Worm (Caenorhabditis elegans) whole organism, L4/young adult: Measurements from ENCODE around the gene F37A4.4.

ENCODE experiments used
- W03F9.2 ChIP-seq: fragments of 150-350 bp; optimal IDR thresholded peaks from 2 replicates; lab custom pipeline; 2014; ENCODE audit warnings: missing biosample characterization, missing genetic modification characterization
- dao-5 ChIP-seq: sonication (generic microtip); optimal IDR thresholded peaks from 2 replicates; lab custom pipeline; 2016; ENCODE audit warnings: missing genotype, missing genetic modification characterization, moderate library complexity, missing compliant biosample characterization
- him-1 ChIP-seq: sonication (generic microtip); optimal IDR thresholded peaks from 2 replicates; lab custom pipeline; 2016; ENCODE audit warnings: missing genotype, missing genetic modification reagents, missing genetic modification characterization, missing compliant biosample characterization

- no peak for TF ChIP-seq him-1 (tag; lab: Kevin White, UChicago)
- TF ChIP-seq dao-5 (tag; lab: Kevin White, UChicago), result no peak
- TF ChIP-seq W03F9.2, result no peak
Measured at ce11 chrIII:6675460-6675859, 37.9 kb upstream of the F37A4.4 start, which contains the start of gene rbf-1.
